Worm (Caenorhabditis elegans) whole organism, L2 larva: ENCODE measurements around the gene F07C6.6.

Experiments used
- F13H6.1 ChIP-seq: sonication (generic microtip); optimal IDR thresholded peaks from 2 replicates; lab custom pipeline; 2016; ENCODE audit warnings: missing genetic modification characterization, missing compliant biosample characterization
- R02D3.7 ChIP-seq: fragments of 150-350 bp; optimal IDR thresholded peaks from 2 replicates; lab custom pipeline; 2014; ENCODE audit warnings: missing biosample characterization, missing genetic modification characterization
- Y55F3AM.14 ChIP-seq: fragments of 200-800 bp; sonication (Bioruptor generic); optimal IDR thresholded peaks from 2 replicates; lab custom pipeline; 2018; ENCODE audit warnings: mild to moderate bottlenecking, missing genetic modification characterization, missing compliant biosample characterization
- ZK546.5 ChIP-seq: sonication (generic microtip); optimal IDR thresholded peaks from 2 replicates; lab custom pipeline; 2017; ENCODE audit warnings: missing biosample characterization, missing genetic modification characterization
- alr-1 ChIP-seq: fragments of 150-350 bp; optimal IDR thresholded peaks from 2 replicates; lab custom pipeline; 2014; ENCODE audit warnings: missing biosample characterization, missing genetic modification characterization
- aly-2 ChIP-seq: fragments of 150-350 bp; optimal IDR thresholded peaks from 2 replicates; lab custom pipeline; 2014; ENCODE audit warnings: missing biosample characterization, missing genetic modification characterization
- ama-1 ChIP-seq: fragments of 150-350 bp; optimal IDR thresholded peaks from 2 replicates; lab custom pipeline; 2018; ENCODE audit warnings: inconsistent platforms
- blmp-1 ChIP-seq: sonication (generic microtip); optimal IDR thresholded peaks from 2 replicates; lab custom pipeline; 2017; ENCODE audit warnings: missing genetic modification characterization, mild to moderate bottlenecking, missing compliant biosample characterization, antibody characterized with exemption, moderate library complexity; ENCODE audit not compliant: insufficient read depth
- ceh-82 ChIP-seq: fragments of 150-350 bp; optimal IDR thresholded peaks from 2 replicates; lab custom pipeline; 2014; ENCODE audit warnings: missing biosample characterization, missing genetic modification characterization
- crh-2 ChIP-seq: sonication (generic microtip); optimal IDR thresholded peaks from 2 replicates; lab custom pipeline; 2017; ENCODE audit warnings: missing biosample characterization, missing genetic modification characterization
- dmd-4 ChIP-seq: sonication (generic microtip); optimal IDR thresholded peaks from 2 replicates; lab custom pipeline; 2017; ENCODE audit warnings: missing biosample characterization, missing genetic modification characterization
- egl-27 ChIP-seq: sonication (generic microtip); optimal IDR thresholded peaks from 3 replicates; lab custom pipeline; 2017; ENCODE audit warnings: missing biosample characterization, missing genetic modification reagents, missing genetic modification characterization
- elt-1 ChIP-seq: fragments of 150-350 bp; optimal IDR thresholded peaks from 2 replicates; lab custom pipeline; 2014; ENCODE audit warnings: missing biosample characterization, missing genetic modification characterization
- fos-1 ChIP-seq: fragments of 150-350 bp; optimal IDR thresholded peaks from 2 replicates; lab custom pipeline; 2014; ENCODE audit warnings: missing biosample characterization, missing genetic modification characterization
- gmeb-1 ChIP-seq: fragments of 150-350 bp; optimal IDR thresholded peaks from 2 replicates; lab custom pipeline; 2014; ENCODE audit warnings: missing biosample characterization, missing genetic modification characterization
- lin-11 ChIP-seq: fragments of 150-350 bp; sonication (generic microtip); optimal IDR thresholded peaks from 2 replicates; lab custom pipeline; 2014; ENCODE audit warnings: missing biosample characterization, missing genetic modification characterization, inconsistent platforms, mixed read lengths
- lin-39 ChIP-seq: fragments of 150-350 bp; optimal IDR thresholded peaks from 2 replicates; lab custom pipeline; 2014; ENCODE audit warnings: missing biosample characterization, missing genetic modification reagents, missing genetic modification characterization
- lsy-2 ChIP-seq, 2 experiments: fragments of 150-350 bp in 1 of 2; sonication (generic microtip) in 1 of 2; optimal IDR thresholded peaks; 2 replicates each; lab custom pipeline; 2014 to 2017; ENCODE audit warnings: missing biosample characterization in 2 of 2, missing genetic modification characterization in 2 of 2
- mab-5 ChIP-seq: fragments of 150-350 bp; optimal IDR thresholded peaks from 2 replicates; lab custom pipeline; 2014; ENCODE audit warnings: missing biosample characterization, missing genetic modification characterization
- mdl-1 ChIP-seq, 2 experiments: fragments of 150-350 bp in 1 of 2; sonication (generic microtip) in 1 of 2; optimal IDR thresholded peaks; 2 replicates each; lab custom pipeline; 2017; ENCODE audit warnings: missing biosample characterization in 2 of 2, missing genetic modification characterization in 2 of 2
- nhr-10 ChIP-seq: sonication (generic microtip); optimal IDR thresholded peaks from 2 replicates; lab custom pipeline; 2017; ENCODE audit warnings: missing biosample characterization, missing genetic modification characterization
- nhr-11 ChIP-seq: fragments of 150-350 bp; optimal IDR thresholded peaks from 2 replicates; lab custom pipeline; 2014; ENCODE audit warnings: missing biosample characterization, missing genetic modification characterization
- nhr-129 ChIP-seq: fragments of 150-350 bp; optimal IDR thresholded peaks from 2 replicates; lab custom pipeline; 2014; ENCODE audit warnings: missing biosample characterization, missing genetic modification characterization
- nhr-237 ChIP-seq: fragments of 150-350 bp; optimal IDR thresholded peaks from 2 replicates; lab custom pipeline; 2014; ENCODE audit warnings: missing biosample characterization, missing genetic modification characterization
- nhr-25 ChIP-seq: fragments of 150-350 bp; sonication (generic microtip); optimal IDR thresholded peaks from 3 replicates; lab custom pipeline; 2014; ENCODE audit warnings: missing biosample characterization, missing genetic modification characterization
- nhr-6 ChIP-seq: fragments of 150-350 bp; optimal IDR thresholded peaks from 2 replicates; lab custom pipeline; 2014; ENCODE audit warnings: missing biosample characterization, missing genetic modification characterization
- nhr-77 ChIP-seq: fragments of 150-350 bp; optimal IDR thresholded peaks from 2 replicates; lab custom pipeline; 2014; ENCODE audit warnings: missing biosample characterization, missing genetic modification characterization
- peb-1 ChIP-seq: fragments of 150-350 bp; optimal IDR thresholded peaks from 2 replicates; lab custom pipeline; 2014; ENCODE audit warnings: missing biosample characterization, missing genetic modification characterization
- sem-4 ChIP-seq: fragments of 150-350 bp; optimal IDR thresholded peaks from 2 replicates; lab custom pipeline; 2014; ENCODE audit warnings: missing biosample characterization, missing genetic modification reagents, missing genetic modification characterization
- skn-1 ChIP-seq: sonication (generic microtip); optimal IDR thresholded peaks from 2 replicates; lab custom pipeline; 2017; ENCODE audit warnings: missing biosample characterization, missing genetic modification characterization
- sma-3 ChIP-seq: sonication (generic microtip); optimal IDR thresholded peaks from 2 replicates; lab custom pipeline; 2016; ENCODE audit warnings: missing genetic modification reagents, missing genetic modification characterization, missing compliant biosample characterization
- sma-9 ChIP-seq, 2 experiments: fragments of 150-350 bp in 1 of 2; sonication (generic microtip) in 1 of 2; optimal IDR thresholded peaks; 2 replicates each; lab custom pipeline; 2014 to 2016; ENCODE audit warnings: missing genetic modification characterization in 2 of 2, mild to moderate bottlenecking in 1 of 2, missing biosample characterization in 1 of 2, missing compliant biosample characterization in 1 of 2, missing genetic modification reagents in 1 of 2, moderate library complexity in 1 of 2
- snpc-4 ChIP-seq: fragments of 150-350 bp; optimal IDR thresholded peaks from 2 replicates; lab custom pipeline; 2014; ENCODE audit warnings: missing biosample characterization, missing genetic modification characterization
- unc-55 ChIP-seq: fragments of 150-350 bp; sonication (generic microtip); optimal IDR thresholded peaks from 3 replicates; lab custom pipeline; 2014; ENCODE audit warnings: missing biosample characterization, missing genetic modification reagents, missing genetic modification characterization
- unc-62 ChIP-seq: fragments of 150-350 bp; optimal IDR thresholded peaks from 2 replicates; lab custom pipeline; 2014; ENCODE audit warnings: missing biosample characterization, missing genetic modification reagents, missing genetic modification characterization
- zag-1 ChIP-seq: fragments of 150-350 bp; optimal IDR thresholded peaks from 2 replicates; lab custom pipeline; 2014; ENCODE audit warnings: missing biosample characterization, missing genetic modification characterization
- ztf-1 ChIP-seq: fragments of 200-800 bp; sonication (Bioruptor generic); conservative IDR thresholded peaks from 2 replicates; pipeline ENCODE4 v1.3.6; 2022; ENCODE audit warnings: missing genetic modification characterization, missing compliant biosample characterization
- ztf-11 ChIP-seq: sonication (generic microtip); optimal IDR thresholded peaks from 2 replicates; lab custom pipeline; 2017; ENCODE audit warnings: missing biosample characterization, missing genetic modification characterization
- ztf-4 ChIP-seq: fragments of 150-350 bp; optimal IDR thresholded peaks from 2 replicates; lab custom pipeline; 2014; ENCODE audit warnings: missing biosample characterization, missing genetic modification characterization

F07C6.6 gene

ce11 chrIV:12790871-12791270 lies 1.7 kb upstream of the F07C6.6 start, which contains the start of gene F07C6.2:
TSS of gene F07C6.2 (plus strand) at chrIV:12791171.
- TF ChIP-seq ZK546.5 (tag; lab: Kevin White, UChicago) (no peak), nhr-237 (tag; lab: Kevin White, UChicago) (no peak), lin-39 (tag; lab: Kevin White, UChicago) (no peak), nhr-6 (tag; lab: Kevin White, UChicago) (no peak), egl-27 (tag; lab: Kevin White, UChicago) (no peak), mab-5 (tag; lab: Kevin White, UChicago) (no peak), sma-9 (GFP tag; optimal IDR thresholded peaks at IDR 0.05; lab: Kevin White, UChicago) (no peak), sma-9 (tag; optimal IDR thresholded peaks at IDR 0.05; lab: Kevin White, UChicago) (no peak), unc-62 (no peak), gmeb-1 (tag; lab: Kevin White, UChicago) (no peak), nhr-129 (no peak), R02D3.7 (tag; lab: Kevin White, UChicago) (no peak), unc-55 (no peak), lin-11 (tag; lab: Kevin White, UChicago) (no peak), fos-1 (tag; lab: Kevin White, UChicago) (no peak), ztf-4 (tag; lab: Kevin White, UChicago) (no peak), crh-2 (tag; lab: Kevin White, UChicago) (no peak), nhr-11 (tag; lab: Kevin White, UChicago) (no peak)

- TF ChIP-seq nhr-129 (no peak), fos-1 (tag; lab: Kevin White, UChicago) (peak; percentile 81)
These were observed 1.0 kb downstream of the F07C6.6 start, which contains the start of gene pin-2 for ce11 chrIV:12793621-12794020. TSS of gene pin-2 (plus strand) at chrIV:12793847.

ce11 chrIV:12795371-12795936 lies 2.9 kb downstream of the F07C6.6 start:
- no peak for TF ChIP-seq R02D3.7 (tag; lab: Kevin White, UChicago)
- TF ChIP-seq snpc-4 (tag; lab: Kevin White, UChicago) = peak; percentile 78

- TF ChIP-seq ztf-4 (tag; lab: Kevin White, UChicago) = no peak
- no peak for TF ChIP-seq lin-39 (tag; lab: Kevin White, UChicago)
- no peak for TF ChIP-seq sma-3
- no peak for TF ChIP-seq mdl-1 (tag; optimal IDR thresholded peaks at IDR 0.05; lab: Kevin White, UChicago)
- TF ChIP-seq lin-11 (tag; lab: Kevin White, UChicago) = no peak
- TF ChIP-seq fos-1 (tag; lab: Kevin White, UChicago) = no peak
- TF ChIP-seq ztf-1 (GFP tag; lab: Robert Waterston, UW) = no peak
- no peak for TF ChIP-seq peb-1 (tag; lab: Kevin White, UChicago)
- no peak for TF ChIP-seq elt-1 (tag; lab: Kevin White, UChicago)
- TF ChIP-seq nhr-77 = no peak
- no peak for TF ChIP-seq zag-1
- no peak for TF ChIP-seq ztf-11 (tag; lab: Kevin White, UChicago)
- no peak for TF ChIP-seq Y55F3AM.14
- TF ChIP-seq lsy-2 (tag; optimal IDR thresholded peaks at IDR 0.05; lab: Kevin White, UChicago) = no peak
- TF ChIP-seq nhr-10 = no peak
- TF ChIP-seq, all 48 proteins: peak for 0
These were observed 4.2 kb downstream of the F07C6.6 start for ce11 chrIV:12796811-12797210.

ce11 chrIV:12805595-12805994 lies 13.0 kb downstream of the F07C6.6 start, which contains the start of gene F07C6.4:
TSS of gene F07C6.4 (plus strand) at chrIV:12805924.
- TF ChIP-seq sem-4 (tag; lab: Kevin White, UChicago) (no peak), ama-1 (no peak), peb-1 (tag; lab: Kevin White, UChicago) (no peak), ztf-1 (GFP tag; lab: Robert Waterston, UW) (no peak), nhr-25 (tag; lab: Kevin White, UChicago) (no peak), F13H6.1 (tag; lab: Kevin White, UChicago) (no peak), dmd-4 (tag; lab: Kevin White, UChicago) (no peak), aly-2 (tag; lab: Kevin White, UChicago) (no peak), crh-2 (tag; lab: Kevin White, UChicago) (no peak), lin-39 (tag; lab: Kevin White, UChicago) (no peak), nhr-6 (tag; lab: Kevin White, UChicago) (no peak), blmp-1 (tag; lab: Kevin White, UChicago) (no peak), Y55F3AM.14 (no peak), lin-11 (tag; lab: Kevin White, UChicago) (no peak), nhr-10 (no peak), skn-1 (tag; lab: Kevin White, UChicago) (no peak), R02D3.7 (tag; lab: Kevin White, UChicago) (no peak), ceh-82 (tag; lab: Kevin White, UChicago) (no peak), alr-1 (no peak), lsy-2 (tag; optimal IDR thresholded peaks at IDR 0.05; lab: Kevin White, UChicago) (no peak)
